Worm (Caenorhabditis elegans) whole organism, young adult: ENCODE data around the gene mpst-3.

Experiments used
- C06A6.2 ChIP-seq: fragments of 200-800 bp; sonication (Bioruptor generic); conservative IDR thresholded peaks from 2 replicates; pipeline ENCODE4 v1.3.6; 2022; ENCODE audit warnings: missing genetic modification characterization, missing compliant biosample characterization
- F57A8.1 ChIP-seq: fragments of 200-800 bp; sonication (Bioruptor generic); optimal IDR thresholded peaks from 2 replicates; lab custom pipeline; 2018; ENCODE audit warnings: mild to moderate bottlenecking, missing genetic modification characterization, moderate library complexity, missing compliant biosample characterization
- Y95B8A.8 ChIP-seq: fragments of 200-800 bp; sonication (Bioruptor generic); IDR thresholded peaks from 2 replicates; pipeline ENCODE4 v1.3.6; 2022; ENCODE audit warnings: missing genetic modification reagents, missing genetic modification characterization, missing compliant biosample characterization
- attf-6 ChIP-seq: fragments of 200-800 bp; sonication (Bioruptor generic); IDR thresholded peaks from 2 replicates; pipeline ENCODE4 v1.3.6; 2022; ENCODE audit warnings: missing genetic modification reagents, missing genetic modification characterization, missing compliant biosample characterization
- bed-1 ChIP-seq: fragments of 200-800 bp; sonication (Bioruptor generic); IDR thresholded peaks from 2 replicates; pipeline ENCODE4 v1.3.6; 2022; ENCODE audit warnings: missing genetic modification reagents, missing genetic modification characterization, missing compliant biosample characterization
- chd-7 ChIP-seq: sonication (generic microtip); optimal IDR thresholded peaks from 2 replicates; lab custom pipeline; 2016; ENCODE audit warnings: mild to moderate bottlenecking, missing genetic modification characterization, moderate library complexity, missing compliant biosample characterization
- hsf-1 ChIP-seq: fragments of 200-800 bp; sonication (Bioruptor generic); IDR thresholded peaks from 2 replicates; pipeline ENCODE4 v1.3.6; 2022; ENCODE audit warnings: missing genetic modification reagents, missing genetic modification characterization, missing compliant biosample characterization
- nfya-2 ChIP-seq: fragments of 200-800 bp; sonication (Bioruptor generic); IDR thresholded peaks from 2 replicates; pipeline ENCODE4 v1.3.6; 2022; ENCODE audit warnings: missing genetic modification reagents, missing genetic modification characterization, missing compliant biosample characterization
- zfh-2 ChIP-seq: fragments of 200-800 bp; sonication (Bioruptor generic); conservative IDR thresholded peaks from 2 replicates; pipeline ENCODE4 v1.3.6; 2022; ENCODE audit warnings: missing genetic modification reagents, missing genetic modification characterization, missing compliant biosample characterization
- ztf-28 ChIP-seq: fragments of 200-800 bp; sonication (Bioruptor generic); IDR thresholded peaks from 2 replicates; pipeline ENCODE4 v1.3.6; 2022; ENCODE audit warnings: missing genetic modification reagents, missing genetic modification characterization, missing compliant biosample characterization

- TF ChIP-seq hsf-1 (no peak), zfh-2 (GFP tag; lab: Robert Waterston, UW) (no peak), F57A8.1 (GFP tag; lab: Kevin White, UChicago) (no peak), Y95B8A.8 (GFP tag; lab: Robert Waterston, UW) (no peak), chd-7 (no peak), ztf-28 (GFP tag; lab: Robert Waterston, UW) (no peak), nfya-2 (GFP tag; lab: Robert Waterston, UW) (no peak), C06A6.2 (GFP tag; lab: Robert Waterston, UW) (no peak), attf-6 (no peak), bed-1 (GFP tag; lab: Robert Waterston, UW) (no peak)
These were observed 32.8 kb downstream of the mpst-3 start, which contains the start of gene srg-55 for ce11 chrV:14928248-14928647.
